Worm (Caenorhabditis elegans): ENCODE measurements around the gene C46E10.1.

C46E10.1 gene

ce11 chrII:3724175-3724715, at the start of gene C46E10.1:
TSS of gene C46E10.1 (plus strand) at chrII:3724225.
- TF ChIP-seq aha-1 (tag) (peak; percentile 90), php-3 (GFP tag; IDR thresholded peaks at IDR 0.05) (no peak)

DNA sequence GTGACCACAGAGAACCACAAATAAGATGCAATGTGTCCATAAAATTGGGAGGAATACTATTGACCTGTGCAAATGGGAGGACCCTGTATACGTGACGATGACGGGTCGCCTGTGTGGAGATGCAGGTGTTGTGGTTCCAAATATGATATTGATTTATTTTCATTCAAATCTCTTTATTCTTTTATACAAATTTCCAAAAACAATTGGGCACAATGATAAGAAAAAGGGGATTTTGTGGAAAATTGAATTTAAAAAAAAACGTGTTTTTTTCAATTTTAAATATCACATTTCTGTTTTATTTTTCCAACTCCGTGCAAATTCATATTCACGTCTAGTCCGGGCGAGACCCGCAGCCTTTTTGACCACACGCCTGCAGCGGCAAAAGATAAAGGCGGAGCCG, 48.8 kb upstream of the C46E10.1 start, which contains the start of gene F19B10.2:
F19B10.2 (plus strand) TSS at position 301 of the 400 bp plus-strand sequence.
- TF ChIP-seq ceh-62 (tag; optimal IDR thresholded peaks at IDR 0.05) = no peak
- TF ChIP-seq Y48G9A.11 (GFP tag; IDR thresholded peaks at IDR 0.05) = no peak
- no peak for TF ChIP-seq D1046.2 (GFP tag; IDR thresholded peaks at IDR 0.05)
- TF ChIP-seq ZK337.2 (GFP tag; IDR thresholded peaks at IDR 0.05) = no peak
- TF ChIP-seq F10B5.3 (tag; optimal IDR thresholded peaks at IDR 0.05) = no peak
- no peak for TF ChIP-seq nhr-11 (tag; optimal IDR thresholded peaks at IDR 0.05)
- no peak for TF ChIP-seq F26F4.8 (GFP tag; conservative IDR thresholded peaks at IDR 0.05)
- TF ChIP-seq zag-1 (tag; optimal IDR thresholded peaks at IDR 0.05) = no peak
- no peak for TF ChIP-seq lim-7 (GFP tag; IDR thresholded peaks at IDR 0.05)
- no peak for TF ChIP-seq mes-2 (tag; optimal IDR thresholded peaks at IDR 0.05; ENCODE audit: poor library complexity, severe bottlenecking)
- no peak for TF ChIP-seq dmd-9 (GFP tag; IDR thresholded peaks at IDR 0.05)
- no peak for TF ChIP-seq ceh-32 (tag; optimal IDR thresholded peaks at IDR 0.05; ENCODE audit: poor library complexity)
- no peak for TF ChIP-seq ceh-44 (GFP tag; IDR thresholded peaks at IDR 0.05)

- TF ChIP-seq unc-62 (GFP tag; optimal IDR thresholded peaks at IDR 0.05 in 1 of 2) (peak in 1 of 2 experiments; percentile 92), unc-62 (tag; optimal IDR thresholded peaks at IDR 0.05) (no peak), R02D3.7 (tag; optimal IDR thresholded peaks at IDR 0.05) (no peak)
Measured at ce11 chrII:3678978-3679377, 45.0 kb upstream of the C46E10.1 start.

DNA sequence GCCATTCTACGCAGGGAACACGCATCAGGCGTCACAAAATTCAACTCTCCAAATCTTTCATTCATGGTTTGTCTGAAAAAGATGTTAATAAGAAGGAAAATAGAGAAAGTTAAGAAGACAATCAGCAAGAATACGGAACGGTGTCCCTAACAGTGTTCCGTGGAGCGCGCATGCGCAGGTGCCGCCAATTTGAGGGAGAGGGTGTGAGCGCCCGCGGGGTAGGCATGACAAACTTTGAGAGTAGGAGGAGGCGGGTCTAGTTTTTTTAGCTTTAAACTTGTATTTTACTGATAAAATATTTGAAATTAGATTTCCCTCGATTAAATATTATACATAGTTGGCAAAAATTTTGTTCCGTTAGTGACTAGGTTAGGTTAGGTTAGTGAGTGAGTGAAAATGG, 43.7 kb upstream of the C46E10.1 start:
- TF ChIP-seq tag-97 (GFP tag; IDR thresholded peaks at IDR 0.05) (no peak), R02D3.7 (tag; optimal IDR thresholded peaks at IDR 0.05) (no peak)

DNA sequence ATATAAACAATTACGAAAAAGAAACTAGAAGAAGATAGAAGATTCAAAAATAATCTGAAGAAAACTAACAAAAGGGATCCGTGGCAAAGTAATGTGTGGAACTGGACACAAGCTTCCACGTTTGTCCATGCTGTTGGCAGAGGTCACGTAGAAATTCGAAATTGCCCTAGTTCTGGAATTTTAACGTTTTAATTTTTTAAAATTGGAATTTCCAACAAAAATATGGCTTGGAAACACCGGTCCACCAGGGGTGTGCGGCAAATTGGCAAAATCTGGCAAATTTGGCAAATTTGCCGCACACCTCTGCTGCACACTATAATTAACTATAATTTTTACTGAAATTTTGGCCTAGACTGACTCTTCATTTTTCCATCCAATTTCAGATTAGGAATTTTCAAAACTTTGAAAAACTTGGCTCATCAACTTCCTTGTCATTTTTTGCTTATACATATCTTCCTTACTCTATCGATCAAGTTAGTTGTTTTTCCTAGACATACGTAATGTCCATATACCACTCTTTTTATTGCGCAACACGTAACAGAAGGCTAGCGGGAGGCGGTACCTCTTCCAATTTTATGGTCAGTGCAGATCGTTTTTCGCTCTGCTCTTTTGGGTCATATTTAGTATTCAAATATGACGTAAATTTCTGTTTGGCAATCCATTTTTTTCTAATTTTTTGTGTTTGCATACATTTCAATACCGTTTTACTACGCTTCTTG, 42.5 kb upstream of the C46E10.1 start, which contains the start of gene F19B10.10:
F19B10.10 (minus strand) TSS at position 51 of the 719 bp plus-strand sequence.
- TF ChIP-seq F10B5.3 (tag; optimal IDR thresholded peaks at IDR 0.05) (no peak), daf-19 (GFP tag; conservative IDR thresholded peaks at IDR 0.05) (no peak), lsy-2 (tag; optimal IDR thresholded peaks at IDR 0.05) (no peak), lin-38 (GFP tag; IDR thresholded peaks at IDR 0.05) (no peak), unc-39 (tag; optimal IDR thresholded peaks at IDR 0.05) (no peak), F49E8.2 (tag; optimal IDR thresholded peaks at IDR 0.05; ENCODE audit: borderline replicate concordance) (no peak), daf-16 (GFP tag; optimal IDR thresholded peaks at IDR 0.05) (no peak), daf-16 (tag; optimal IDR thresholded peaks at IDR 0.05) (no peak), D1046.2 (GFP tag; IDR thresholded peaks at IDR 0.05) (no peak), egl-27 (tag; optimal IDR thresholded peaks at IDR 0.05) (no peak), hlh-30 (tag; optimal IDR thresholded peaks at IDR 0.05; ENCODE audit: insufficient read depth) (no peak), tag-97 (GFP tag; IDR thresholded peaks at IDR 0.05) (no peak), nhr-237 (tag; optimal IDR thresholded peaks at IDR 0.05) (no peak)

DNA sequence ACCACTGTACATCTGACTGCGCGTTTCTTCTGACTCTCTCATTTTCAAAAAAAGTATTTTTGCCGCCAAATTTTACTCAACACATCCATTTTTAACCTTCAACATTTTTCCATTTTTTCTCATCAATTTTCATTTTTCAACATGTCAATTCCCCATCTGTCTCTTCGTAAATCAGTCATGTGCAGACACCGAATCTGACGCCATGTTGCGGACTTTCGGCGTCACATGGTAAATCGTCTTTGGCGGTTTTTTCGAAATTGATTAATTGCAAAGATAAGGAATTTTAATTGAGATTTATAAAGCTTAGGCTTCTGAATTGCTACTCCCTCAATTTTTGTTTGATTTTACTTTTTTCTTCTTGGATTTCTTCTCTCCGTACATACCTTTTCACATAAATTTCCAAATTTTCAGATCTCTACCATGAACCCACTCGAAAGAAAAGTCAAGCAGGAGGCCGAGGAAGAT, 41.2 kb upstream of the C46E10.1 start, which contains the start of gene F19B10.1:
F19B10.1 (plus strand) TSS at position 415 of the 465 bp plus-strand sequence.
- TF ChIP-seq hlh-11 (tag; optimal IDR thresholded peaks at IDR 0.05) (peak; percentile 74), aly-2 (tag; optimal IDR thresholded peaks at IDR 0.05) (no peak), mes-2 (tag; optimal IDR thresholded peaks at IDR 0.05; ENCODE audit: poor library complexity, severe bottlenecking) (peak; percentile 86), mxl-3 (GFP tag; optimal IDR thresholded peaks at IDR 0.05) (peak; percentile 63), snpc-4 (tag; optimal IDR thresholded peaks at IDR 0.05) (no peak), mdl-1 (tag; optimal IDR thresholded peaks at IDR 0.05) (peak in 1 of 2 experiments; percentile 66), ceh-44 (GFP tag; IDR thresholded peaks at IDR 0.05) (no peak), nhr-111 (GFP tag; optimal IDR thresholded peaks at IDR 0.05) (no peak), ceh-32 (tag; optimal IDR thresholded peaks at IDR 0.05; ENCODE audit: poor library complexity) (no peak), fkh-10 (GFP tag; optimal IDR thresholded peaks at IDR 0.05) (no peak), dmd-6 (GFP tag; IDR thresholded peaks at IDR 0.05) (peak; percentile 63), zip-11 (GFP tag; IDR thresholded peaks at IDR 0.05) (no peak), nhr-25 (tag; optimal IDR thresholded peaks at IDR 0.05; ENCODE audit: borderline replicate concordance, insufficient read depth) (peak; percentile 9), duxl-1 (tag; optimal IDR thresholded peaks at IDR 0.05; ENCODE audit: poor library complexity) (peak; percentile 85), daf-19 (GFP tag; conservative IDR thresholded peaks at IDR 0.05) (no peak), nhr-77 (tag; optimal IDR thresholded peaks at IDR 0.05) (peak; percentile 8)

Data from whole organism, L4 larva.